Worm (Caenorhabditis elegans) whole organism, L4 larva: ENCODE data around the gene srr-3.
A peak's percentile ranks its signal among the peaks of the same experiment; 100 is the strongest.

ENCODE experiments used
- D1046.2 ChIP-seq: fragments of 200-800 bp; sonication (Bioruptor generic); IDR thresholded peaks from 2 replicates; pipeline ENCODE4 v1.3.6; 2022; ENCODE audit warnings: missing genetic modification characterization, missing compliant biosample characterization
- F10B5.3 ChIP-seq: sonication (generic microtip); optimal IDR thresholded peaks from 2 replicates; lab custom pipeline; 2016; ENCODE audit warnings: mild to moderate bottlenecking, missing genetic modification characterization, missing compliant biosample characterization
- F49E8.2 ChIP-seq: sonication (generic microtip); optimal IDR thresholded peaks from 2 replicates; lab custom pipeline; 2016; ENCODE audit warnings: missing compliant biosample characterization, mild to moderate bottlenecking, missing genetic modification characterization, borderline replicate concordance
- R02D3.7 ChIP-seq: fragments of 150-350 bp; sonication (generic microtip); optimal IDR thresholded peaks from 3 replicates; lab custom pipeline; 2014; ENCODE audit warnings: missing biosample characterization, missing genetic modification characterization
- ZK546.5 ChIP-seq, 2 experiments: sonication (generic microtip); optimal IDR thresholded peaks; 2 replicates each; lab custom pipeline; 2017; ENCODE audit warnings: missing biosample characterization in 2 of 2, missing genetic modification characterization in 2 of 2
- aha-1 ChIP-seq: fragments of 150-350 bp; peaks from one replicate; lab custom pipeline; 2014; ENCODE audit warnings: missing biosample characterization, missing genetic modification characterization
- ama-1 ChIP-seq: fragments of 150-350 bp; optimal IDR thresholded peaks from 2 replicates; lab custom pipeline; 2014; ENCODE audit warnings: inconsistent platforms, mixed read lengths
- ctbp-1 ChIP-seq: fragments of 200-800 bp; sonication (Bioruptor generic); IDR thresholded peaks from 2 replicates; pipeline ENCODE4 v1.3.6; 2022; ENCODE audit warnings: missing genetic modification reagents, missing genetic modification characterization, missing compliant biosample characterization
- dmd-6 ChIP-seq: fragments of 200-800 bp; sonication (Bioruptor generic); IDR thresholded peaks from 2 replicates; pipeline ENCODE4 v1.3.6; 2022; ENCODE audit warnings: missing genetic modification reagents, missing genetic modification characterization, missing compliant biosample characterization
- dpl-1 ChIP-seq: fragments of 150-350 bp; optimal IDR thresholded peaks from 2 replicates; lab custom pipeline; 2014; ENCODE audit warnings: missing biosample characterization, missing genetic modification reagents, missing genetic modification characterization
- dve-1 ChIP-seq: sonication (generic microtip); optimal IDR thresholded peaks from 2 replicates; lab custom pipeline; 2017; ENCODE audit warnings: antibody characterized with exemption, mild to moderate bottlenecking, missing genetic modification characterization, missing compliant biosample characterization; ENCODE audit not compliant: insufficient read depth
- egl-27 ChIP-seq: sonication (generic microtip); optimal IDR thresholded peaks from 3 replicates; lab custom pipeline; 2017; ENCODE audit warnings: missing biosample characterization, missing genetic modification reagents, missing genetic modification characterization
- hlh-30 ChIP-seq: sonication (generic microtip); optimal IDR thresholded peaks from 2 replicates; lab custom pipeline; 2017; ENCODE audit warnings: antibody characterized with exemption, mild to moderate bottlenecking, missing genetic modification characterization, missing compliant biosample characterization; ENCODE audit not compliant: insufficient read depth
- lim-7 ChIP-seq: fragments of 200-800 bp; sonication (Bioruptor generic); IDR thresholded peaks from 2 replicates; pipeline ENCODE4 v1.3.6; 2022; ENCODE audit warnings: missing genetic modification characterization, missing compliant biosample characterization
- lsy-2 ChIP-seq, 2 experiments: fragments of 150-350 bp in 1 of 2; sonication (generic microtip) in 1 of 2; optimal IDR thresholded peaks; 2 replicates each; lab custom pipeline; 2014 to 2017; ENCODE audit warnings: missing biosample characterization in 2 of 2, missing genetic modification characterization in 2 of 2
- mes-2 ChIP-seq: sonication (generic microtip); optimal IDR thresholded peaks from 2 replicates; lab custom pipeline; 2016; ENCODE audit warnings: missing genotype, mild to moderate bottlenecking, missing genetic modification characterization, missing compliant biosample characterization; ENCODE audit not compliant: poor library complexity, severe bottlenecking
- nhr-11 ChIP-seq: fragments of 150-350 bp; optimal IDR thresholded peaks from 2 replicates; lab custom pipeline; 2014; ENCODE audit warnings: missing biosample characterization, missing genetic modification characterization
- nhr-237 ChIP-seq: sonication (generic microtip); optimal IDR thresholded peaks from 2 replicates; lab custom pipeline; 2017; ENCODE audit warnings: missing biosample characterization, missing genetic modification characterization
- nhr-28 ChIP-seq: fragments of 150-350 bp; optimal IDR thresholded peaks from 2 replicates; lab custom pipeline; 2014; ENCODE audit warnings: missing biosample characterization, missing genetic modification characterization
- nhr-41 ChIP-seq: fragments of 200-800 bp; sonication (Bioruptor generic); IDR thresholded peaks from 2 replicates; pipeline ENCODE4 v1.3.6; 2022; ENCODE audit warnings: missing genetic modification reagents, missing genetic modification characterization, missing compliant biosample characterization
- nhr-48 ChIP-seq: sonication (generic microtip); optimal IDR thresholded peaks from 2 replicates; lab custom pipeline; 2016; ENCODE audit warnings: mild to moderate bottlenecking, missing genetic modification characterization, missing compliant biosample characterization
- pha-4 ChIP-seq, 2 experiments: fragments of 150-350 bp in 1 of 2; fragments of 200-800 bp in 1 of 2; sonication (Bioruptor generic) in 1 of 2; IDR thresholded peaks in 1 of 2; optimal IDR thresholded peaks in 1 of 2; 2 replicates each; pipeline versions ENCODE4 v1.3.6 to Lab custom; 2014 to 2022; ENCODE audit warnings: missing genetic modification characterization in 2 of 2, missing genetic modification reagents in 2 of 2, missing biosample characterization in 1 of 2, missing compliant biosample characterization in 1 of 2
- pqm-1 ChIP-seq: sonication (generic microtip); optimal IDR thresholded peaks from 2 replicates; lab custom pipeline; 2017; ENCODE audit warnings: missing biosample characterization, missing genetic modification characterization
- rbr-2 ChIP-seq: sonication (generic microtip); optimal IDR thresholded peaks from 2 replicates; lab custom pipeline; 2016; ENCODE audit warnings: missing genotype, missing genetic modification characterization, missing compliant biosample characterization
- saeg-2 ChIP-seq: fragments of 200-800 bp; sonication (Bioruptor generic); IDR thresholded peaks from 2 replicates; pipeline ENCODE4 v1.3.6; 2022; ENCODE audit warnings: missing genetic modification reagents, missing genetic modification characterization, missing compliant biosample characterization
- snpc-1.2 ChIP-seq: fragments of 200-800 bp; sonication (Bioruptor generic); IDR thresholded peaks from 2 replicates; pipeline ENCODE4 v1.3.6; 2022; ENCODE audit warnings: missing genetic modification reagents, missing genetic modification characterization, missing compliant biosample characterization
- spr-3 ChIP-seq: fragments of 200-800 bp; sonication (Bioruptor generic); optimal IDR thresholded peaks from 2 replicates; lab custom pipeline; 2018; ENCODE audit warnings: mild to moderate bottlenecking, missing genetic modification characterization, missing compliant biosample characterization
- tag-97 ChIP-seq: fragments of 200-800 bp; sonication (Bioruptor generic); IDR thresholded peaks from 2 replicates; pipeline ENCODE4 v1.3.6; 2022; ENCODE audit warnings: missing genetic modification characterization, missing compliant biosample characterization
- tra-1 ChIP-seq: fragments of 200-800 bp; sonication (Bioruptor generic); IDR thresholded peaks from 2 replicates; pipeline ENCODE4 v1.3.6; 2022; ENCODE audit warnings: missing genetic modification reagents, missing genetic modification characterization, missing compliant biosample characterization
- unc-130 ChIP-seq: sonication (generic microtip); optimal IDR thresholded peaks from 2 replicates; lab custom pipeline; 2016; ENCODE audit warnings: missing genetic modification reagents, missing genetic modification characterization, missing compliant biosample characterization
- unc-39 ChIP-seq: sonication (generic microtip); optimal IDR thresholded peaks from 2 replicates; lab custom pipeline; 2017; ENCODE audit warnings: missing biosample characterization, missing genetic modification characterization
- unc-62 ChIP-seq, 3 experiments: fragments of 150-350 bp in 1 of 3; sonication (generic microtip); optimal IDR thresholded peaks in 2 of 3; peaks in 1 of 3; 1 replicate in 1 of 3; 2 replicates in 2 of 3; lab custom pipeline; 2014 to 2017; ENCODE audit warnings: missing biosample characterization in 3 of 3, missing genetic modification characterization in 3 of 3, missing genetic modification reagents in 3 of 3, missing genotype in 1 of 3
- zfp-2 ChIP-seq: sonication (generic microtip); optimal IDR thresholded peaks from 2 replicates; lab custom pipeline; 2016; ENCODE audit warnings: mild to moderate bottlenecking, missing genetic modification characterization, missing compliant biosample characterization
- ztf-7 ChIP-seq: fragments of 150-350 bp; optimal IDR thresholded peaks from 2 replicates; lab custom pipeline; 2014; ENCODE audit warnings: missing biosample characterization, missing genetic modification characterization

srr-3 gene

ce11 chrV:16506650-16507049 is 1.9 kb downstream of the srr-3 start:
- TF ChIP-seq pqm-1 (tag; lab: Kevin White, UChicago) (no peak), unc-62 (GFP tag; optimal IDR thresholded peaks at IDR 0.05 in 1 of 2; lab: Kevin White, UChicago) (peak in 1 of 2 experiments; percentile 94), unc-62 (tag; optimal IDR thresholded peaks at IDR 0.05; lab: Kevin White, UChicago) (no peak)

ce11 chrV:16505828-16506227 is 2.7 kb downstream of the srr-3 start, which contains the start of gene nhr-54:
nhr-54 (minus strand) TSS chrV:16505928.
- no peak for TF ChIP-seq tra-1 (GFP tag; lab: Robert Waterston, UW)
- TF ChIP-seq F49E8.2, result no peak
- TF ChIP-seq F10B5.3, result no peak
- no peak for TF ChIP-seq lsy-2 (tag; optimal IDR thresholded peaks at IDR 0.05; lab: Kevin White, UChicago)
- no peak for TF ChIP-seq unc-39 (tag; lab: Kevin White, UChicago)
- no peak for TF ChIP-seq aha-1
- TF ChIP-seq D1046.2 (GFP tag; lab: Robert Waterston, UW), result no peak
- no peak for TF ChIP-seq dpl-1 (GFP tag; lab: Kevin White, UChicago)
- TF ChIP-seq egl-27 (tag; lab: Kevin White, UChicago), result no peak
- TF ChIP-seq lim-7 (GFP tag; lab: Robert Waterston, UW), result no peak
- no peak for TF ChIP-seq dve-1 (tag; lab: Kevin White, UChicago)
- TF ChIP-seq ama-1 (lab: Kevin White, UChicago), result no peak
- TF ChIP-seq nhr-48, result no peak
- no peak for TF ChIP-seq ctbp-1 (GFP tag; lab: Robert Waterston, UW)
- no peak for TF ChIP-seq pha-4 (GFP tag; IDR thresholded peaks at IDR 0.05; lab: Robert Waterston, UW)
- no peak for TF ChIP-seq pha-4 (tag; optimal IDR thresholded peaks at IDR 0.05; lab: Kevin White, UChicago)
- no peak for TF ChIP-seq nhr-237 (tag; lab: Kevin White, UChicago)
- no peak for TF ChIP-seq saeg-2 (GFP tag; lab: Robert Waterston, UW)
- no peak for TF ChIP-seq R02D3.7 (tag; lab: Kevin White, UChicago)
- TF ChIP-seq nhr-28 (tag; lab: Kevin White, UChicago), result no peak
- TF ChIP-seq, all 104 proteins: peak for 0

ce11 chrV:16503164-16503563 is 5.4 kb downstream of the srr-3 start, which contains the start of gene F36D3.14:
F36D3.14 (minus strand) TSS chrV:16503264.
- TF ChIP-seq ZK546.5 (tag; optimal IDR thresholded peaks at IDR 0.05; lab: Kevin White, UChicago), result no peak
- TF ChIP-seq unc-62 (GFP tag; optimal IDR thresholded peaks at IDR 0.05 in 1 of 2; lab: Kevin White, UChicago), result peak in 1 of 2 experiments; percentile 29
- TF ChIP-seq unc-62 (tag; optimal IDR thresholded peaks at IDR 0.05; lab: Kevin White, UChicago), result no peak

ce11 chrV:16499006-16499405 is 9.6 kb downstream of the srr-3 start, which contains the start of gene F36D3.1:
F36D3.1 (plus strand) TSS chrV:16499352.
- TF ChIP-seq tag-97 (GFP tag; lab: Robert Waterston, UW) (no peak), unc-62 (GFP tag; optimal IDR thresholded peaks at IDR 0.05 in 1 of 2; lab: Kevin White, UChicago) (peak in 1 of 2 experiments; percentile 3), unc-62 (tag; optimal IDR thresholded peaks at IDR 0.05; lab: Kevin White, UChicago) (no peak), spr-3 (GFP tag; lab: Kevin White, UChicago) (no peak), unc-130 (GFP tag; lab: Kevin White, UChicago) (no peak), D1046.2 (GFP tag; lab: Robert Waterston, UW) (no peak), dmd-6 (0 out of 2 replicates have a peak, but pooled peaks have one; percentile 16), nhr-41 (GFP tag; lab: Robert Waterston, UW) (no peak), hlh-30 (tag; lab: Kevin White, UChicago) (peak; percentile 16), dpl-1 (GFP tag; lab: Kevin White, UChicago) (peak; percentile 87), nhr-28 (tag; lab: Kevin White, UChicago) (peak; percentile 25), ztf-7 (peak; percentile 1), nhr-11 (tag; lab: Kevin White, UChicago) (no peak), zfp-2 (tag; lab: Kevin White, UChicago) (no peak), snpc-1.2 (GFP tag; lab: Robert Waterston, UW) (no peak), rbr-2 (tag; lab: Kevin White, UChicago) (peak; percentile 12), mes-2 (tag; lab: Kevin White, UChicago) (peak; percentile 67)
